Worm (Caenorhabditis elegans): ENCODE results near the gene mccc-1.

DNA sequence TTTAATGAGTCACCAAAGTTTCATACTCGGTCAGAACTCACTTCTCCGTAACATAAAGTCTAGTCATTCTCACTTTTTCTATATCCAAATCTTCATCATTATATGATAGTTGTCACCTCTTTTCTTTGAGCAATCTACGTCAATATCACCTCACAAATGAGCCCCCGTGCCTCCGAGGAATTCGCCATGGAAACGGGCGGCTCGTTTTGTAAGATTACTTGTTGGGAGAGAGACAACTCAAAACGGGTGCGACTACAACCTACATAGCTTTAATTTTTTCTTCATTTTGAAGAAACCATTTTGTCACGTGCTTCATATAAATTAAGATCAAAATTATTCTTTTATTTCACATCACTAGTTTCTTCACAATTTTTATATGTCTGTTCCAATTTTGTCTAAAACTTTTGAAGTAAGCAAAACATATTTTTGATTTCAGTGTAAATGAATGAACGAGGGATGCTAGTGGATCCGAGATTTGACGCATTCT, 5.4 kb upstream of the mccc-1 start, which contains the start of gene nhr-4:
- TF ChIP-seq pat-9 (tag; optimal IDR thresholded peaks at IDR 0.05) = no peak
- TF ChIP-seq elt-4 (tag; optimal IDR thresholded peaks at IDR 0.05) = no peak
- no peak for TF ChIP-seq ttx-3 (tag; optimal IDR thresholded peaks at IDR 0.05)

Measured in whole organism, late embryonic.